Fruit fly (Drosophila melanogaster) whole organism, larva: Measurements from ENCODE around the gene Drsl3.

Source experiments
- noc ChIP-seq: fragments of 200-800 bp; sonication (Bioruptor generic); optimal IDR thresholded peaks from 3 replicates; lab custom pipeline; 2019; ENCODE audit warnings: missing biosample characterization, mild to moderate bottlenecking, missing genetic modification characterization, moderate library complexity

The Drsl3 gene

dm6 chr3L:3314696-3315095 is at the start of gene Drsl3:
Gene Drsl3 (plus strand): TSS chr3L:3314996.
- TF ChIP-seq noc (tag; lab: Kevin White, UChicago): no peak

dm6 chr3L:3266306-3266705 is 48.5 kb upstream of the Drsl3 start:
- no peak for TF ChIP-seq noc (tag; lab: Kevin White, UChicago)

dm6 chr3L:3268161-3268560 is 46.6 kb upstream of the Drsl3 start, which contains the start of gene CG34265:
Gene CG34265 (plus strand): TSS chr3L:3268461.
- TF ChIP-seq noc (tag; lab: Kevin White, UChicago): no peak

DNA sequence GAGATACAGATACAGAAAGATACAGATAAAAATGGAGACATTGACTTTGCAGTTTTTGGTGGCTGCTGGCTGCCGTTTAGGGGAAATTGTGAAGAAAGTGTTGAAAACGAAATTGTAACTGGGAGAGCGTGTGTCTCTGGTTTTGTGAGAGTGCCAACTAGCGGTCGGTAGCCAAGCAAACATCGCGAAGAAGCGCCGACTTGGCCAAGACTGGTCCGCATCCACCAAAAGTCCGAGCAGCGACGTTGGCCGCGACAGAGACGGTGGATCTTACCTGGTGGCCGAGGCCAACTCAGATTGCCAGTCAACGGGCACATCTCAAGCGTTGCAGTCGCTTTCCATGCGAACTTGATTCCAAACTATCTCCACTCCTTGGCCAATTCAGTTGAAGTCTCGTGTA is 44.1 kb upstream of the Drsl3 start, which contains the start of gene CG14960:
TSS of gene CG14960 (plus strand) at position 301 of the 400 bp plus-strand sequence.
- no peak for TF ChIP-seq noc (tag; lab: Kevin White, UChicago)

dm6 chr3L:3274463-3275177 is 40.2 kb upstream of the Drsl3 start:
- no peak for TF ChIP-seq noc (tag; lab: Kevin White, UChicago)

dm6 chr3L:3276930-3277329 is 37.9 kb upstream of the Drsl3 start:
- TF ChIP-seq noc (tag; lab: Kevin White, UChicago): no peak

DNA sequence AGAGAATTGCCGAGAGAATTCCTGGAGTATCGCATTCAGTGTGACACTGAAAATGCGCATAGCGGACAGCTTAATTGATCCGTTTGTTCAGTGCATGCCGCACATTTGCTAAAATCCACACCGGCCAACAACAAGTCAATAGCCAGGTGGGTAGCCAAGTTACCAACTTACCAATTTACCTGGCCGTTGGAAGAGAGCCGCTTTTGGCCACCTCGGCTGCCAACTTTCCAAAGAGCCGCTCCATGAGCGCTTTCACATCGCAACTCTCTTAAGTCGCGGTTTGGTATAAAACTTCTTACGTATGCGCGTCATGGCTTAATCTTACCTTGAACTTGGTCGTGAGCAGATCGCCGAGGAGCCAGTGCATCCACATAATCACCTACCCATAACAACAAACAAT is 34.9 kb upstream of the Drsl3 start, which contains the start of gene CG12017:
TSS of gene CG12017 (plus strand) at position 310 of the 400 bp plus-strand sequence.
- TF ChIP-seq noc (tag; lab: Kevin White, UChicago): no peak

DNA sequence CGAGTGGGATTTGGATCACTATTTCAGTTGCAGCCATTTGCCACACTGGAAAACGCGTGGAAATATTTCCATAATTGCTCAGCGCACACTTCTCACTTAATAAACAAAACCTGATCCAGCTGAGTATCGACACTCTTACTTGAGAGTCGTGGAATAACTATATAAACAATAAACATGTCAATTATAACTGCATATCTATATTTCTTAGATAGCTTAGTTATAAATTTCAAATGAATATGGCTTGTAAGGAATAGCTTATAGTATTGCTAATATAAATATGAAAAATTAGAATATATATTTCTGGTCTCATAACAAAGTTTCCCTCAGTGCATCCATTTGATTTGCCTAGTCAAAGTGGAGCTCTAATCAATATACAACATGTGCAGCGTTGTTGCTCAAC is 31.5 kb upstream of the Drsl3 start:
- TF ChIP-seq noc (tag; lab: Kevin White, UChicago): no peak

DNA sequence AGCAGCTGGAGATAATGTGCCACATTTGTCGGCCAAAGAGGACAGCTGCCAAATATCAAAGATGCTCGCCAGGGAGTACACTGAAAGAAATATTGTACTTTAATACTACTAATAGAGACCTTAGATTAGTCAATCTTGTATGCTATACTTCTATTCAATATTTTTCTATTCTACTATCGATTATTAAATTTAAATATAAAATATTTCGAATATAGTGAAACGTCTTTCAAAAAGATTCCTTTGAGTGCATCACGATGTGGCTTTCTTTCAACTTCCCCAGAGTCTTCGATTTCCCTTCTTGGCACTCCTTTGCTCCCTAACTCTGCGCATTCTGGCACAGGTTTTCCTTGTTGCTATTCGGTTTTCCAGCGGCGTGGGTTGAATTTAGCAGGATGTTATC is 29.9 kb upstream of the Drsl3 start:
- no peak for TF ChIP-seq noc (tag; lab: Kevin White, UChicago)

DNA sequence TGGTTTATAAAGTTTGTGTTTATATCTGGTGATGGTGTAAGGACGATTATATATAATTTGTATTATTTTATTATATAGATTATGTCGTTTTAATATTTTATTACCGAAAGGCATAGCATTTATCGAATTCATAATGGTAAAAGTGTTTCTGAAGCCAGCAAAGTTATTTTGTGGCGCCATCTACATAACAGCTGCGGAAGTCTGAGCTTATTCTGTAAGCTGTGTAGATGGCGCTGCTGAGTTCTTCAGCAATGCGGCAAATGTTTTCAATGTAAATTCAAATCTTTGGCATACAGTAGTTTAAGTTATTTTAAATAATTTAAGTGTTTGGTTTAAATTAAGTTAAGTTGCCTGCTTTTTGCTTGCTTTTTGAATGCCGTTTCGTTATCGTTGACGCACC is 26.4 kb upstream of the Drsl3 start:
- no peak for TF ChIP-seq noc (tag; lab: Kevin White, UChicago)

DNA sequence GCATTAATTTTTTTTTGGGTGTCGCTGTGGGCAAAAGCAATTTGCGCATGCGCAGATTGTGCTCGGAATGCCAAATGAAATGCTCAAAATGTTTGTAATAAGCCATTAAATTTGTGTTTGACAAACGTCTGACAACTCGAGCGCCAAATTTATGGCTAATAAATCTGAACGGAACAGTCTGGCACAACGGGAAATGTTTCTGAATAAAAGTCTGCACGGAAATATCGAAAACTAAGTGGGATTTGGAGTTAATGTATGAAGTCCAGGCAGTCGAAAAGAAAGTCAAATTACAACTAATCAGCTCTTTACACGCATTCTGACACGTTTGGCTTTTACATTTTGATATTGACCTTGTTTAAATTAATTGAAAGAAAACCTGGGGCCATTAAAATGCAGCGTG is 23.6 kb upstream of the Drsl3 start, which contains the start of gene CG12009:
TSS of gene CG12009 (plus strand) at position 301 of the 400 bp plus-strand sequence.
- no peak for TF ChIP-seq noc (tag; lab: Kevin White, UChicago)

dm6 chr3L:3300345-3300744 is 14.5 kb upstream of the Drsl3 start:
- no peak for TF ChIP-seq noc (tag; lab: Kevin White, UChicago)

dm6 chr3L:3301171-3301738 is 13.5 kb upstream of the Drsl3 start:
- peak; percentile 97 for TF ChIP-seq noc (tag; lab: Kevin White, UChicago)

DNA sequence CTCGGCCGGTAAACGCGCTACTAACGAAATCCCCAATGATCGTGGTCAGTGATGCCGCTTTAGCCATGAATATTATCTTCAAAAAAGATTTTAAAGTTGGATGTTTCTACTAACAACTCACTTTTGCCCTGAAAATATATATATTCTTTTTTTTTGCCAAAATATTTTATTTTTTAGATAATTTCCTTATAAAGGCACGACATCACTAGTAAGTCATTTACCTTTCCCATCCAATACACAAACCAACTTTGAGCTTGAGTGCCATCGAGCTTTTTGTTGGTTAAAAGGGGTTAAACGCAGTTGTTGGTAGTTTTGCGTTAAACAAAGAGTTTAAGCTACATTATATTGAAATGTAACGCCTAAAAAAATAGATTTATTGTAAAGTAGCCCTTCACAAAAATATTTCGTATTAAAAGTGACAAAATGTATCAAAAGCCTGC is 11.7 kb upstream of the Drsl3 start, which contains the start of gene CG14968:
TSS of gene CG14968 (minus strand) at position 26 of the 440 bp plus-strand sequence.
- peak; percentile 96 for TF ChIP-seq noc (tag; lab: Kevin White, UChicago)

dm6 chr3L:3303534-3304459 is 11.0 kb upstream of the Drsl3 start, which contains the start of gene ZnT63C:
Gene ZnT63C (plus strand): TSS chr3L:3303708.
- no peak for TF ChIP-seq noc (tag; lab: Kevin White, UChicago)
